Worm (Caenorhabditis elegans) whole organism, midembryonic: ENCODE data around the gene tag-322.
A peak's percentile ranks its signal among the peaks of the same experiment; 100 is the strongest.

Experiments used
- T22C8.4 ChIP-seq: fragments of 200-800 bp; sonication (Bioruptor generic); IDR thresholded peaks from 2 replicates; pipeline ENCODE4 v1.3.6; 2022; ENCODE audit warnings: missing genetic modification characterization, missing compliant biosample characterization
- cog-1 ChIP-seq: sonication (generic microtip); optimal IDR thresholded peaks from 2 replicates; lab custom pipeline; 2016; ENCODE audit warnings: missing genetic modification characterization, missing compliant biosample characterization
- flt-1 ChIP-seq: fragments of 200-800 bp; sonication (Bioruptor generic); IDR thresholded peaks from 2 replicates; pipeline ENCODE4 v1.3.6; 2022; ENCODE audit warnings: missing genetic modification characterization, missing compliant biosample characterization
- klf-2 ChIP-seq: fragments of 200-800 bp; sonication (Bioruptor generic); conservative IDR thresholded peaks from 2 replicates; pipeline ENCODE4 v1.3.6; 2022; ENCODE audit warnings: missing genetic modification reagents, missing genetic modification characterization, missing compliant biosample characterization
- med-1 ChIP-seq: sonication (generic microtip); optimal IDR thresholded peaks from 2 replicates; lab custom pipeline; 2017; ENCODE audit warnings: missing genetic modification characterization, mild to moderate bottlenecking, missing compliant biosample characterization, antibody characterized with exemption, missing genetic modification reagents; ENCODE audit not compliant: insufficient read depth
- ref-1 ChIP-seq: fragments of 200-800 bp; sonication (Bioruptor generic); conservative IDR thresholded peaks from 2 replicates; pipeline ENCODE4 v1.3.6; 2022; ENCODE audit warnings: missing genetic modification reagents, missing genetic modification characterization, missing compliant biosample characterization
- tab-1 ChIP-seq: fragments of 200-800 bp; sonication (Bioruptor generic); IDR thresholded peaks from 2 replicates; pipeline ENCODE4 v1.3.6; 2022; ENCODE audit warnings: missing genetic modification characterization, missing compliant biosample characterization
- ztf-23 ChIP-seq: fragments of 200-800 bp; sonication (Bioruptor generic); IDR thresholded peaks from 2 replicates; pipeline ENCODE4 v1.3.6; 2022; ENCODE audit warnings: missing genetic modification reagents, missing genetic modification characterization, missing compliant biosample characterization
- ztf-29 ChIP-seq: fragments of 200-800 bp; sonication (Bioruptor generic); IDR thresholded peaks from 2 replicates; pipeline ENCODE4 v1.3.6; 2022; ENCODE audit warnings: missing genetic modification reagents, missing genetic modification characterization, missing compliant biosample characterization

Gene tag-322

ce11 chrIV:7790801-7791588, 5.6 kb upstream of the tag-322 start, which contains the start of gene rsp-6:
Gene rsp-6, minus strand, starts transcription at chrIV:7791229.
- peak; percentile 73 for TF ChIP-seq cog-1 (tag; lab: Kevin White, UChicago)
- TF ChIP-seq T22C8.4, result no peak
- no peak for TF ChIP-seq ztf-23 (GFP tag; lab: Robert Waterston, UW)
- TF ChIP-seq flt-1 (GFP tag; lab: Robert Waterston, UW), result peak; percentile 67; the same call in 1 of the 2 replicates
- TF ChIP-seq klf-2 (GFP tag; lab: Robert Waterston, UW), result no peak

ce11 chrIV:7790151-7790691, 4.9 kb upstream of the tag-322 start:
- no peak for TF ChIP-seq med-1
- no peak for TF ChIP-seq ref-1 (GFP tag; lab: Robert Waterston, UW)
- TF ChIP-seq tab-1 (GFP tag; lab: Robert Waterston, UW), result no peak
- TF ChIP-seq T22C8.4, result no peak
- TF ChIP-seq cog-1 (tag; lab: Kevin White, UChicago), result no peak
- no peak for TF ChIP-seq ztf-29 (GFP tag; lab: Robert Waterston, UW)
- TF ChIP-seq ztf-23 (GFP tag; lab: Robert Waterston, UW), result no peak
- no peak for TF ChIP-seq flt-1 (GFP tag; lab: Robert Waterston, UW)
- no peak for TF ChIP-seq klf-2 (GFP tag; lab: Robert Waterston, UW)

ce11 chrIV:7789521-7789949, 4.2 kb upstream of the tag-322 start, which contains the start of gene imp-3:
Gene imp-3, minus strand, starts transcription at chrIV:7789613.
- TF ChIP-seq ztf-23 (GFP tag; lab: Robert Waterston, UW), result no peak
- TF ChIP-seq klf-2 (GFP tag; lab: Robert Waterston, UW), result no peak
- no peak for TF ChIP-seq med-1
- TF ChIP-seq ref-1 (GFP tag; lab: Robert Waterston, UW), result no peak
- TF ChIP-seq tab-1 (GFP tag; lab: Robert Waterston, UW), result no peak
- no peak for TF ChIP-seq ztf-29 (GFP tag; lab: Robert Waterston, UW)
- TF ChIP-seq flt-1 (GFP tag; lab: Robert Waterston, UW), result no peak
- no peak for TF ChIP-seq T22C8.4
- no peak for TF ChIP-seq cog-1 (tag; lab: Kevin White, UChicago)

ce11 chrIV:7783801-7784411, 1.4 kb downstream of the tag-322 start, which contains the start of gene tag-321:
Gene tag-321, minus strand, starts transcription at chrIV:7783851.
- TF ChIP-seq flt-1 (GFP tag; lab: Robert Waterston, UW) (no peak), cog-1 (tag; lab: Kevin White, UChicago) (no peak), ztf-23 (GFP tag; lab: Robert Waterston, UW) (no peak), ztf-29 (GFP tag; lab: Robert Waterston, UW) (no peak), tab-1 (GFP tag; lab: Robert Waterston, UW) (no peak), ref-1 (GFP tag; lab: Robert Waterston, UW) (no peak), med-1 (no peak), T22C8.4 (no peak), klf-2 (GFP tag; lab: Robert Waterston, UW) (no peak)

- TF ChIP-seq ztf-29 (GFP tag; lab: Robert Waterston, UW) (no peak), T22C8.4 (no peak), med-1 (no peak), cog-1 (tag; lab: Kevin White, UChicago) (no peak), ztf-23 (GFP tag; lab: Robert Waterston, UW) (no peak), ref-1 (GFP tag; lab: Robert Waterston, UW) (no peak), klf-2 (GFP tag; lab: Robert Waterston, UW) (no peak), tab-1 (GFP tag; lab: Robert Waterston, UW) (no peak), flt-1 (GFP tag; lab: Robert Waterston, UW) (no peak)
Observed at ce11 chrIV:7782292-7782691, 3.1 kb downstream of the tag-322 start, which contains the start of gene sec-10. Gene sec-10, minus strand, starts transcription at chrIV:7782499.

- no peak for TF ChIP-seq ref-1 (GFP tag; lab: Robert Waterston, UW)
- TF ChIP-seq med-1, result no peak
- no peak for TF ChIP-seq ztf-23 (GFP tag; lab: Robert Waterston, UW)
- TF ChIP-seq T22C8.4, result no peak
- TF ChIP-seq klf-2 (GFP tag; lab: Robert Waterston, UW), result no peak
- TF ChIP-seq tab-1 (GFP tag; lab: Robert Waterston, UW), result no peak
- no peak for TF ChIP-seq flt-1 (GFP tag; lab: Robert Waterston, UW)
- TF ChIP-seq ztf-29 (GFP tag; lab: Robert Waterston, UW), result no peak
- TF ChIP-seq cog-1 (tag; lab: Kevin White, UChicago), result no peak
Observed at ce11 chrIV:7778865-7779264, 6.5 kb downstream of the tag-322 start, which contains the start of gene rpap-3. Gene rpap-3, minus strand, starts transcription at chrIV:7778965.

- no peak for TF ChIP-seq tab-1 (GFP tag; lab: Robert Waterston, UW)
- TF ChIP-seq flt-1 (GFP tag; lab: Robert Waterston, UW), result no peak
- no peak for TF ChIP-seq ztf-29 (GFP tag; lab: Robert Waterston, UW)
- no peak for TF ChIP-seq med-1
- TF ChIP-seq T22C8.4, result no peak
- TF ChIP-seq ztf-23 (GFP tag; lab: Robert Waterston, UW), result no peak
- no peak for TF ChIP-seq klf-2 (GFP tag; lab: Robert Waterston, UW)
- no peak for TF ChIP-seq ref-1 (GFP tag; lab: Robert Waterston, UW)
- TF ChIP-seq cog-1 (tag; lab: Kevin White, UChicago), result no peak
Observed at ce11 chrIV:7775725-7776124, 9.6 kb downstream of the tag-322 start, which contains the start of gene swd-2.1. Gene swd-2.1, plus strand, starts transcription at chrIV:7776025.

ce11 chrIV:7774206-7774605, 11.2 kb downstream of the tag-322 start, which contains the start of the genes hcf-1 and swd-2.2:
Gene hcf-1, minus strand, starts transcription at chrIV:7774275.
Gene swd-2.2, plus strand, starts transcription at chrIV:7774411.
- no peak for TF ChIP-seq cog-1 (tag; lab: Kevin White, UChicago)
- no peak for TF ChIP-seq ztf-29 (GFP tag; lab: Robert Waterston, UW)
- no peak for TF ChIP-seq klf-2 (GFP tag; lab: Robert Waterston, UW)
